Fruit fly (Drosophila melanogaster): Measurements from ENCODE around the gene CG45079.

The CG45079 gene

DNA sequence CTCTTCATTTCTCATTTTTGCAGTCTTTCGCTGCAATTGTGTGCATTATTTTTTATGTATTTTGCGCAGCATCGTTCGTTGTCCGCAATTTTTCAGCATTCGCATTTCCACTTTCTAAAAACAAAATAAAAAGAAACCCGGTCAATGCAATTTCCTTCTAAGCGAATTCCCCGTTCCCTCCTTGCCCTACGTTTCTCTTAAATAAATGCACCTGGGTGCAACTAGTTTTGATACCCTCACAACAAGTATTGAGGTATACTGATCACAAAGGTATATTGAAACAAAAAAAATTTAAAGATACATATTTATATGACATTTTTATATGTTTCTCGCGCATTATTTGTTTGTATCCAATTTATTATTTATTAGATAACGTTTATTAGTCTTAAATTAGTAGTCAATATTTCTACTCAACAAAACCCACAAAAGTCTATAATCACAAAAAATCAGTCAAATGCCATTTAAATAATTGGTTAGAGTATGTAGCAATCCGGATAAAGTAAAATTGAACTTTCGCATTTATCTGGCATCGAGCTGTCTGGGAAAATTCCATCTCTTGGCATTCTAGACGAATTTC, 42.8 kb upstream of the CG45079 start:
- no peak for TF ChIP-seq cnc (optimal IDR thresholded peaks at IDR 0.05)
- TF ChIP-seq kay (GFP tag; ENCODE audit: borderline replicate concordance) = peak; percentile 68
- TF ChIP-seq tj (GFP tag; optimal IDR thresholded peaks at IDR 0.05) = peak; percentile 36
- TF ChIP-seq CG33017 (tag; optimal IDR thresholded peaks at IDR 0.05) = peak; percentile 82
- peak; percentile 58 for TF ChIP-seq CG14711 (tag; optimal IDR thresholded peaks at IDR 0.05)
- TF ChIP-seq cic (GFP tag; optimal IDR thresholded peaks at IDR 0.05) = no peak
- peak; percentile 37 for TF ChIP-seq pad (GFP tag; optimal IDR thresholded peaks at IDR 0.05)
- no peak for TF ChIP-seq Hr96 (GFP tag; optimal IDR thresholded peaks at IDR 0.05)
- TF ChIP-seq bab1 (GFP tag; optimal IDR thresholded peaks at IDR 0.05) = peak; percentile 65
- peak; percentile 61 for TF ChIP-seq CG12768 (GFP tag; optimal IDR thresholded peaks at IDR 0.05)
- TF ChIP-seq Clk (GFP tag; optimal IDR thresholded peaks at IDR 0.05) = peak; percentile 1
- peak; percentile 66 for TF ChIP-seq CG7101 (tag; optimal IDR thresholded peaks at IDR 0.05)
- no peak for TF ChIP-seq ovo (GFP tag; optimal IDR thresholded peaks at IDR 0.05)
- peak; percentile 80 for TF ChIP-seq CG7045 (GFP tag; optimal IDR thresholded peaks at IDR 0.05)
- TF ChIP-seq CG11617 (GFP tag; optimal IDR thresholded peaks at IDR 0.05) = peak; percentile 49

- TF ChIP-seq tj (GFP tag; optimal IDR thresholded peaks at IDR 0.05) (no peak), Mnt (GFP tag; optimal IDR thresholded peaks at IDR 0.05) (no peak), CG7045 (GFP tag; optimal IDR thresholded peaks at IDR 0.05) (no peak), Crg-1 (GFP tag; optimal IDR thresholded peaks at IDR 0.05) (no peak), CG7101 (tag; optimal IDR thresholded peaks at IDR 0.05) (no peak), CG33017 (tag; optimal IDR thresholded peaks at IDR 0.05) (no peak), cnc (optimal IDR thresholded peaks at IDR 0.05) (no peak), pad (GFP tag; optimal IDR thresholded peaks at IDR 0.05) (no peak), CG12768 (GFP tag; optimal IDR thresholded peaks at IDR 0.05) (no peak), Clk (GFP tag; optimal IDR thresholded peaks at IDR 0.05) (no peak)
These were observed 41.8 kb upstream of the CG45079 start for dm6 chr3R:17082471-17082870.

DNA sequence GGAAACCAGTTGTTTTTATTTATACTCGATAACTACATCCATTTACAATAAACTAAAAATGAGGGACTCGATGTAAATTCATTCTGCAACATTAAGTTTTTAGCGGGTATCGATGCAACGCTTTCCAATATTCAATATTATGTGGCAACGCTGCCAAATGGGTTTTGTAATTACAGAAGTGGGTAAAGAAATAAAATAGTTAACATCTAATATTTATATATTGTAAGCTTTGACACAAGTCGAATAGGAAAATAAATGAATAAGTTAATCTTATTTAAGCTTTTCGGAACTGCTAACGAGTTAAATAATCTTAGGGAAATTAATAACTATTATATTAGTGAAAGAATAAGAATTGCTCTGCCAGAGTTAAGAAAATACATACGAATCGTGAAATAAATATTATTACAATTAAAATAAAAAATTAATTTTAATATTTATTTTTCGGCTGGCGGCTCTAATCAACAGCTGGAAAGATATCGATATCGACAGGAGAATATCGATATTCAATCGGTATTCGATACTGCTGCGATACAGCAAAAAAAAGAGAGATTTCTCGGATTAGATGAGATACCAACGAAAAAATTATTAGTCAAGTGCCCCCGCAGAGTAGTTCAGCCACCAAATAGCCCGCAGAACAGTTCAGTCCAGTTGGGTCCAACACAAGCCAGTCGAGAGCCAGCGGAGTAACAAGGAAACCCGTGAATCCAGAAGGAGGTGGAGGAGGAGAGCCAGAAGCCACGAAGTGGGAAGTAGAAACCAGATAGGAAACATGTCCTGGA, 39.1 kb upstream of the CG45079 start, which contains the start of gene GckIII:
GckIII (plus strand) TSS at position 485 of the 779 bp plus-strand sequence.
- TF ChIP-seq CG14711 (tag; optimal IDR thresholded peaks at IDR 0.05) (peak; percentile 28), CG12768 (GFP tag; optimal IDR thresholded peaks at IDR 0.05) (no peak)

- no peak for TF ChIP-seq CG1620 (GFP tag; optimal IDR thresholded peaks at IDR 0.05)
- TF ChIP-seq CG14711 (tag; optimal IDR thresholded peaks at IDR 0.05) = no peak
- no peak for TF ChIP-seq Hr96 (GFP tag; optimal IDR thresholded peaks at IDR 0.05)
- no peak for TF ChIP-seq tj (GFP tag; optimal IDR thresholded peaks at IDR 0.05)
- TF ChIP-seq cic (GFP tag; optimal IDR thresholded peaks at IDR 0.05) = no peak
- no peak for TF ChIP-seq CG5204 (GFP tag; optimal IDR thresholded peaks at IDR 0.05)
- TF ChIP-seq pad (GFP tag; optimal IDR thresholded peaks at IDR 0.05) = no peak
- TF ChIP-seq Clk (GFP tag; optimal IDR thresholded peaks at IDR 0.05) = no peak
- TF ChIP-seq kay (GFP tag; ENCODE audit: borderline replicate concordance) = no peak
- no peak for TF ChIP-seq CG7101 (tag; optimal IDR thresholded peaks at IDR 0.05)
- TF ChIP-seq CG12768 (GFP tag; optimal IDR thresholded peaks at IDR 0.05) = no peak
- TF ChIP-seq CG7045 (GFP tag; optimal IDR thresholded peaks at IDR 0.05) = no peak
These were observed 36.2 kb upstream of the CG45079 start, which contains the start of gene cal1 for dm6 chr3R:17087977-17088618. cal1 (plus strand) TSS chr3R:17088280.

dm6 chr3R:17108881-17109280, 15.4 kb upstream of the CG45079 start:
- TF ChIP-seq cnc (optimal IDR thresholded peaks at IDR 0.05) (no peak), CG7101 (tag; optimal IDR thresholded peaks at IDR 0.05) (no peak), pad (GFP tag; optimal IDR thresholded peaks at IDR 0.05) (no peak), CG5204 (GFP tag; optimal IDR thresholded peaks at IDR 0.05) (no peak), kay (GFP tag; ENCODE audit: borderline replicate concordance) (no peak), CG7045 (GFP tag; optimal IDR thresholded peaks at IDR 0.05) (no peak), CG12768 (GFP tag; optimal IDR thresholded peaks at IDR 0.05) (no peak), CG14711 (tag; optimal IDR thresholded peaks at IDR 0.05) (no peak), Clk (GFP tag; optimal IDR thresholded peaks at IDR 0.05) (no peak), toe (GFP tag; optimal IDR thresholded peaks at IDR 0.05) (no peak), CG33017 (tag; optimal IDR thresholded peaks at IDR 0.05) (no peak), Crg-1 (GFP tag; optimal IDR thresholded peaks at IDR 0.05) (no peak), tj (GFP tag; optimal IDR thresholded peaks at IDR 0.05) (no peak), Mnt (GFP tag; optimal IDR thresholded peaks at IDR 0.05) (no peak), bab1 (GFP tag; optimal IDR thresholded peaks at IDR 0.05) (no peak), cic (GFP tag; optimal IDR thresholded peaks at IDR 0.05) (no peak), CG11617 (GFP tag; optimal IDR thresholded peaks at IDR 0.05) (no peak), CG1620 (GFP tag; optimal IDR thresholded peaks at IDR 0.05) (no peak), Hr96 (GFP tag; optimal IDR thresholded peaks at IDR 0.05) (no peak), ovo (GFP tag; optimal IDR thresholded peaks at IDR 0.05) (no peak)

Data from whole organism, adult.